Worm (Caenorhabditis elegans): Measurements from ENCODE around the gene srg-15.

- TF ChIP-seq hmg-4 (GFP tag; optimal IDR thresholded peaks at IDR 0.05) = no peak
- no peak for TF ChIP-seq flt-1 (GFP tag; IDR thresholded peaks at IDR 0.05)
- TF ChIP-seq scrt-1 (GFP tag; IDR thresholded peaks at IDR 0.05) = no peak
- TF ChIP-seq hnd-1 (tag; optimal IDR thresholded peaks at IDR 0.05) = no peak
- no peak for TF ChIP-seq F13C5.2 (tag; optimal IDR thresholded peaks at IDR 0.05)
Measured at ce11 chrII:8741277-8741676, 31.1 kb upstream of the srg-15 start.
